Worm (Caenorhabditis elegans): ENCODE measurements around the gene hst-1.

DNA sequence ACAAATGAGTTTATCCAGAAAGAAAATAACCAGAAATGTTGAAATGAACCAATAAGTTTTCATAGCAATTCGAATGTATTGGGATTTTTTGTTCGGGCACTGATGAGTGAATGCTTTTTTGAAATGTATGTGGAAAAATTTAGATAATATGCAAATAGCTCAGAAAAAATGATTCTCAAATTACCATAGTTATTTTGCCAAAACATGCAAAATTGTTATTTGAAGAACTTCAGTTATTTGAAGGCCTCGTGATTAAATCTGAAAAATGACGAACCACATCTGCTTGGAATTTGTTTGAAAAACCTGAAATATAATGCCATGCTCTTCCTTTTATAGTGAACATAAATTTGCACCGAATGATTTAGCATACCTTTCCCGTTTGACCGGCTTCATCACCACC is 33.2 kb downstream of the hst-1 start, which contains the start of gene C49C8.6:
- TF ChIP-seq rnt-1 (tag; optimal IDR thresholded peaks at IDR 0.05) (no peak), ama-1 (optimal IDR thresholded peaks at IDR 0.05) (no peak)

Measured in whole organism, late embryonic.